Fruit fly (Drosophila melanogaster): ENCODE measurements around the gene CG13308.

CG13308 gene

dm6 chr3L:8830017-8830702 is 21.8 kb downstream of the CG13308 start (continued):
- TF ChIP-seq CG12391 (tag; optimal IDR thresholded peaks at IDR 0.05) (no peak), HLHmδ (GFP tag; optimal IDR thresholded peaks at IDR 0.05) (peak; percentile 18), ftz-f1 (GFP tag; optimal IDR thresholded peaks at IDR 0.05) (no peak), CG17359 (tag; optimal IDR thresholded peaks at IDR 0.05) (no peak), emc (GFP tag; optimal IDR thresholded peaks at IDR 0.05) (no peak), CG15479 (GFP tag; optimal IDR thresholded peaks at IDR 0.05) (peak; percentile 46), p53 (GFP tag; optimal IDR thresholded peaks at IDR 0.05) (no peak), ATbp (GFP tag; optimal IDR thresholded peaks at IDR 0.05) (peak; percentile 0), CG17912 (GFP tag; optimal IDR thresholded peaks at IDR 0.05) (no peak), lab (GFP tag; optimal IDR thresholded peaks at IDR 0.05) (peak; percentile 4), CG1024 (GFP tag; IDR thresholded peaks at IDR 0.05) (no peak), ci (GFP tag; IDR thresholded peaks at IDR 0.05) (peak; percentile 7; the same call in 1 of the 3 replicates), CG11504 (tag; optimal IDR thresholded peaks at IDR 0.05) (no peak)

dm6 chr3L:8830954-8831353 is 22.6 kb downstream of the CG13308 start:
- TF ChIP-seq abd-A (tag; optimal IDR thresholded peaks at IDR 0.05) (peak; percentile 20), CG13894 (tag; optimal IDR thresholded peaks at IDR 0.05) (peak; percentile 62), CG12769 (tag; optimal IDR thresholded peaks at IDR 0.05) (peak; percentile 17), Fer3 (tag; optimal IDR thresholded peaks at IDR 0.05) (no peak), Nf-YC (tag; optimal IDR thresholded peaks at IDR 0.05) (no peak), bbx (GFP tag; IDR thresholded peaks at IDR 0.05; ENCODE audit: partially characterized antibody) (0 out of 2 replicates have a peak, but pooled peaks have one; percentile 7), Gug (GFP tag; IDR thresholded peaks at IDR 0.05) (no peak), sd (tag; optimal IDR thresholded peaks at IDR 0.05) (peak; percentile 56), shn (GFP tag; optimal IDR thresholded peaks at IDR 0.05) (no peak), vvl (GFP tag; IDR thresholded peaks at IDR 0.05) (peak; percentile 63; the same call in 1 of the 2 replicates), CG18619 (GFP tag; optimal IDR thresholded peaks at IDR 0.05) (no peak), chinmo (GFP tag; IDR thresholded peaks at IDR 0.05; ENCODE audit: partially characterized antibody) (peak; percentile 78; the same call in 2 of the 4 replicates), ci (GFP tag; IDR thresholded peaks at IDR 0.05) (no peak)

- TF ChIP-seq zen (tag; optimal IDR thresholded peaks at IDR 0.05): peak; percentile 30
- TF ChIP-seq sens (GFP tag): peak; percentile 70
- TF ChIP-seq Hr78 (GFP tag; optimal IDR thresholded peaks at IDR 0.05): peak in 1 of 2 experiments; percentile 9
- peak; percentile 8 for TF ChIP-seq CG12769 (tag; optimal IDR thresholded peaks at IDR 0.05)
- no peak for TF ChIP-seq CG7839 (tag; optimal IDR thresholded peaks at IDR 0.05)
- TF ChIP-seq Pdp1 (GFP tag; optimal IDR thresholded peaks at IDR 0.05): peak in 1 of 2 experiments; percentile 86
- TF ChIP-seq chinmo (GFP tag; IDR thresholded peaks at IDR 0.05; ENCODE audit: partially characterized antibody): 0 out of 4 replicates have a peak, but pooled peaks have one; percentile 12
- TF ChIP-seq gem (tag; optimal IDR thresholded peaks at IDR 0.05): no peak
- TF ChIP-seq CkIIα-i1 (GFP tag; IDR thresholded peaks at IDR 0.05): 0 out of 2 replicates have a peak, but pooled peaks have one; percentile 11
- TF ChIP-seq Awh (GFP tag; IDR thresholded peaks at IDR 0.05): 0 out of 2 replicates have a peak, but pooled peaks have one; percentile 7
- no peak for TF ChIP-seq odd (GFP tag; optimal IDR thresholded peaks at IDR 0.05)
- 0 out of 3 replicates have a peak, but pooled peaks have one; percentile 7 for TF ChIP-seq so (GFP tag; IDR thresholded peaks at IDR 0.05)
- TF ChIP-seq disco-r (GFP tag; optimal IDR thresholded peaks at IDR 0.05): no peak
- TF ChIP-seq Max (GFP tag; optimal IDR thresholded peaks at IDR 0.05): no peak
- no peak for TF ChIP-seq pnt (GFP tag; optimal IDR thresholded peaks at IDR 0.05)
- no peak for TF ChIP-seq jigr1 (GFP tag; IDR thresholded peaks at IDR 0.05)
- peak; percentile 88 for TF ChIP-seq CG15479 (GFP tag; optimal IDR thresholded peaks at IDR 0.05)
- no peak for TF ChIP-seq CG8290 (GFP tag; optimal IDR thresholded peaks at IDR 0.05)
- TF ChIP-seq CG8290 (tag; optimal IDR thresholded peaks at IDR 0.05): peak in 1 of 2 experiments; percentile 24
- TF ChIP-seq yki (optimal IDR thresholded peaks at IDR 0.05): no peak
- TF ChIP-seq Camta (GFP tag; optimal IDR thresholded peaks at IDR 0.05): no peak
- TF ChIP-seq CG5953 (GFP tag; IDR thresholded peaks at IDR 0.05): 0 out of 2 replicates have a peak, but pooled peaks have one; percentile 18
- TF ChIP-seq CG9437 (GFP tag; optimal IDR thresholded peaks at IDR 0.05): no peak
Measured at dm6 chr3L:8832737-8833466, 24.6 kb downstream of the CG13308 start.
